Fruit fly (Drosophila melanogaster) whole organism, adult: ENCODE measurements around the gene CG42465.

Experiments used
- CG11617 ChIP-seq: fragments of 200-800 bp; sonication (Bioruptor generic); optimal IDR thresholded peaks from 2 replicates; lab custom pipeline; 2017; ENCODE audit warnings: mild to moderate bottlenecking, missing biosample characterization, missing genetic modification reagents, missing genetic modification characterization
- CG1620 ChIP-seq: fragments of 200-800 bp; sonication (Bioruptor generic); optimal IDR thresholded peaks from 2 replicates; lab custom pipeline; 2016; ENCODE audit warnings: missing biosample characterization, missing genetic modification characterization
- CG7045 ChIP-seq: fragments of 200-800 bp; sonication (Bioruptor generic); optimal IDR thresholded peaks from 2 replicates; lab custom pipeline; 2017; ENCODE audit warnings: missing biosample characterization, mild to moderate bottlenecking, missing genetic modification characterization

- TF ChIP-seq CG11617 (no peak), CG7045 (no peak), CG1620 (no peak)
Observed at dm6 chr2L:3675770-3676169, 24.2 kb upstream of the CG42465 start.
